Worm (Caenorhabditis elegans) whole organism, L1 larva: Measurements from ENCODE around the gene srb-17.

Experiments used
- C34B4.2 ChIP-seq: sonication (generic microtip); optimal IDR thresholded peaks from 2 replicates; lab custom pipeline; 2017; ENCODE audit warnings: mild to moderate bottlenecking, missing genetic modification characterization, missing compliant biosample characterization
- F16B12.6 ChIP-seq: fragments of 150-350 bp; optimal IDR thresholded peaks from 2 replicates; lab custom pipeline; 2014; ENCODE audit warnings: missing biosample characterization, missing genetic modification characterization
- aly-2 ChIP-seq: fragments of 150-350 bp; optimal IDR thresholded peaks from 2 replicates; lab custom pipeline; 2014; ENCODE audit warnings: missing biosample characterization, missing genetic modification characterization
- ama-1 ChIP-seq: fragments of 150-350 bp; optimal IDR thresholded peaks from 2 replicates; lab custom pipeline; 2014
- ceh-63 ChIP-seq: fragments of 200-800 bp; sonication (Bioruptor generic); optimal IDR thresholded peaks from 2 replicates; lab custom pipeline; 2018; ENCODE audit warnings: mild to moderate bottlenecking, missing genetic modification characterization, missing compliant biosample characterization
- ceh-8 ChIP-seq: fragments of 200-800 bp; sonication (Bioruptor generic); optimal IDR thresholded peaks from 2 replicates; lab custom pipeline; 2018; ENCODE audit warnings: mild to moderate bottlenecking, missing genetic modification characterization, moderate library complexity, missing compliant biosample characterization
- efl-1 ChIP-seq, 4 experiments: fragments of 150-350 bp; optimal IDR thresholded peaks in 3 of 4; peaks in 1 of 4; 1 replicate in 1 of 4; 2 replicates in 3 of 4; lab custom pipeline; 2014; ENCODE audit warnings: missing biosample characterization in 2 of 4, missing genetic modification characterization in 2 of 4, missing genetic modification reagents in 2 of 4
- egl-27 ChIP-seq, 2 experiments: fragments of 150-350 bp in 1 of 2; sonication (generic microtip); optimal IDR thresholded peaks; 3 replicates each; lab custom pipeline; 2017 to 2018; ENCODE audit warnings: missing biosample characterization in 2 of 2, missing genetic modification characterization in 2 of 2, missing genetic modification reagents in 2 of 2
- elt-2 ChIP-seq: sonication (generic microtip); optimal IDR thresholded peaks from 2 replicates; lab custom pipeline; 2016; ENCODE audit warnings: missing genetic modification characterization, mild to moderate bottlenecking, inconsistent platforms, missing compliant biosample characterization, missing genetic modification reagents
- elt-3 ChIP-seq, 6 experiments: fragments of 150-350 bp in 1 of 6; sonication (generic microtip); optimal IDR thresholded peaks; 2 replicates each; lab custom pipeline; 2017 to 2018; ENCODE audit warnings: missing biosample characterization in 6 of 6, missing genetic modification characterization in 6 of 6, inconsistent platforms in 1 of 6
- lin-35 ChIP-seq, 2 experiments: fragments of 150-350 bp; optimal IDR thresholded peaks; 2 replicates each; lab custom pipeline; 2014; ENCODE audit warnings: missing biosample characterization in 2 of 2, missing genetic modification characterization in 2 of 2, missing genetic modification reagents in 2 of 2
- mdl-1 ChIP-seq, 2 experiments: fragments of 150-350 bp; optimal IDR thresholded peaks; 2 replicates each; lab custom pipeline; 2014 to 2017; ENCODE audit warnings: missing biosample characterization in 2 of 2, missing genetic modification characterization in 2 of 2, inconsistent platforms in 1 of 2
- mef-2 ChIP-seq: fragments of 150-350 bp; optimal IDR thresholded peaks from 2 replicates; lab custom pipeline; 2014; ENCODE audit warnings: missing biosample characterization, missing genetic modification characterization
- mep-1 ChIP-seq: fragments of 150-350 bp; optimal IDR thresholded peaks from 2 replicates; lab custom pipeline; 2014; ENCODE audit warnings: missing biosample characterization, missing genetic modification characterization
- nhr-12 ChIP-seq: sonication (generic microtip); optimal IDR thresholded peaks from 2 replicates; lab custom pipeline; 2017; ENCODE audit warnings: missing biosample characterization, missing genetic modification characterization
- nhr-20 ChIP-seq: sonication (generic microtip); optimal IDR thresholded peaks from 2 replicates; lab custom pipeline; 2016; ENCODE audit warnings: mild to moderate bottlenecking, missing genetic modification characterization, missing compliant biosample characterization
- nhr-71 ChIP-seq: sonication (generic microtip); optimal IDR thresholded peaks from 2 replicates; lab custom pipeline; 2016; ENCODE audit warnings: mild to moderate bottlenecking, missing genetic modification characterization, moderate library complexity, missing compliant biosample characterization
- nhr-76 ChIP-seq: sonication (generic microtip); optimal IDR thresholded peaks from 2 replicates; lab custom pipeline; 2017; ENCODE audit warnings: missing biosample characterization, missing genetic modification characterization
- nhr-85 ChIP-seq: sonication (generic microtip); peaks from one replicate; lab custom pipeline; 2016; ENCODE audit warnings: missing genetic modification characterization, inconsistent platforms, missing compliant biosample characterization
- pqm-1 ChIP-seq: sonication (generic microtip); optimal IDR thresholded peaks from 3 replicates; lab custom pipeline; 2017; ENCODE audit warnings: missing biosample characterization, missing genetic modification characterization
- rnt-1 ChIP-seq: sonication (generic microtip); optimal IDR thresholded peaks from 2 replicates; lab custom pipeline; 2016; ENCODE audit warnings: mild to moderate bottlenecking, missing genetic modification characterization, moderate library complexity, missing compliant biosample characterization
- skn-1 ChIP-seq: fragments of 150-350 bp; optimal IDR thresholded peaks from 2 replicates; lab custom pipeline; 2014; ENCODE audit warnings: missing biosample characterization, missing genetic modification characterization
- snu-23 ChIP-seq: sonication (generic microtip); optimal IDR thresholded peaks from 2 replicates; lab custom pipeline; 2016; ENCODE audit warnings: missing genetic modification characterization, missing compliant biosample characterization
- sox-4 ChIP-seq: sonication (generic microtip); optimal IDR thresholded peaks from 2 replicates; lab custom pipeline; 2016; ENCODE audit warnings: missing genetic modification characterization, missing compliant biosample characterization
- ztf-11 ChIP-seq, 2 experiments: sonication (generic microtip); optimal IDR thresholded peaks; 2 replicates each; lab custom pipeline; 2016 to 2017; ENCODE audit warnings: missing genetic modification characterization in 2 of 2, missing biosample characterization in 1 of 2, missing compliant biosample characterization in 1 of 2

The srb-17 gene

DNA sequence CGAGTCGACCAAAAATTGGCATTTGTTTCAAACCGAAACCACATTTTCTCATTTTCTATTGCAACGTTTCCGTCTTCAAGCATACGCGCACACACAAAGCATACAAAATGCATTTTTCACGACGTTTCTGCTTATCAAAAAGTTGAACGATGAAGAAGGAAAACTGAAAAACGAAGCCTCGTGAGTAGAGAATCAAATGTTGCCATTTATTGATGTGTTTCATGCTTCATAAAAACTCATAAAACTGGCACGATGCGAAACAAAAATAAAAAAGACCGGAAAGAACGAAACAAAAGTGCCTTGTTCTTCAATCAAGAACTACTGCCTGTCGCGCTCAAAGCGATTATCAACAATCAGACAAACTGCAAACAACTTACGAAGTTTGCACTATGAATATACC, 36.6 kb downstream of the srb-17 start:
- peak in 1 of 2 experiments; percentile 21 for TF ChIP-seq lin-35 (GFP tag; optimal IDR thresholded peaks at IDR 0.05; lab: Kevin White, UChicago)
- no peak for TF ChIP-seq efl-1 (optimal IDR thresholded peaks at IDR 0.05; lab: Kevin White, UChicago)
- TF ChIP-seq efl-1 (GFP tag; optimal IDR thresholded peaks at IDR 0.05 in 1 of 2; lab: Kevin White, UChicago): no peak
- TF ChIP-seq elt-2 (tag; lab: Kevin White, UChicago): peak; percentile 2
- TF ChIP-seq mep-1 (tag; lab: Kevin White, UChicago): peak; percentile 15

DNA sequence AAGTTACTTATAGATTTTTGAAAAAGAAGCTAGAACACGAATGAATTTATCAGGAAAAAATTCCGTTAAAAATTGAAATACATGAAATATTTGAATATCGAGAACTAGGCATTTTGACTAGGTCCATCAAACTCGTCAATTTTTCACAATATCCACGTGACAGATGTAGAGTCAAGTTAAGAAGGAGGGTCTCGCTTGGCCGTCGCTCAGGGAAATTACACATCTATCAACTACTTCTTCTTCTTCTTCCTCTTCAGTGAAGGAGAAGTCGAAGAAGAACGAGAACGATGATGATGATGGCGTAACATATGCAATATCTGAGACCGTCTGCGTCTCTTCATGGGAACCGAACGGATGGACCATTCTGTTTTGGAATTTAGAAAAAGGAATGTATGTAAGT, 37.1 kb downstream of the srb-17 start:
- TF ChIP-seq nhr-12 (no peak), rnt-1 (peak; percentile 4)
- TF ChIP-seq, all 84 proteins: peak for 1

DNA sequence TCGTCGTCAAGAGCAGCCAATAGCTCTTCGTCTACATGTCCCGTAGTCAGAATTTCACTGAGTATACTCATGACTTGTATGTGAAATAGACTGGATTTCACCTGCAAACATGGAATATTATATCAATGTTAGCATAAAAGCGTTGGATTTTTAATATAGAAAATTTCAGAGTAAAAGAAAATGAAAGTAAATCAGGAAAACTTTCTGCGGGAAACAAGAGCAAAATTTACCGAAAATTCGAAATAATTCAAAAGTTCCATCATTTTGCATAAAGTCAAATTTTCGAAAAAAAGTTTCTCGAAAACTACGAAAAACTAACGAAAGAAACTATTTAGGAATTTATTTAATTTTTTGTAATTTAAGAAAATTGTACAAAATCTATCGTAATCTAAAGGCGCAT, 39.3 kb downstream of the srb-17 start, which contains the start of gene F13B12.6:
Gene F13B12.6 (minus strand): TSS at position 101 of the 400 bp plus-strand sequence.
- TF ChIP-seq ztf-11 (tag; optimal IDR thresholded peaks at IDR 0.05; lab: Kevin White, UChicago) (no peak), nhr-20 (tag; lab: Kevin White, UChicago) (no peak), elt-3 (tag; optimal IDR thresholded peaks at IDR 0.05; lab: Kevin White, UChicago) (no peak), efl-1 (optimal IDR thresholded peaks at IDR 0.05; lab: Kevin White, UChicago) (no peak), efl-1 (GFP tag; optimal IDR thresholded peaks at IDR 0.05 in 1 of 2; lab: Kevin White, UChicago) (no peak)
- TF ChIP-seq, all 84 proteins: peak for 0

ce11 chrIV:10413828-10414227, 43.2 kb downstream of the srb-17 start, which contains the start of gene R10H10.7:
Gene R10H10.7 (minus strand): TSS chrIV:10413928.
- peak; percentile 17 for TF ChIP-seq nhr-85
- no peak for TF ChIP-seq elt-3 (tag; optimal IDR thresholded peaks at IDR 0.05; lab: Kevin White, UChicago)
- TF ChIP-seq, all 84 proteins: peak for 1

DNA sequence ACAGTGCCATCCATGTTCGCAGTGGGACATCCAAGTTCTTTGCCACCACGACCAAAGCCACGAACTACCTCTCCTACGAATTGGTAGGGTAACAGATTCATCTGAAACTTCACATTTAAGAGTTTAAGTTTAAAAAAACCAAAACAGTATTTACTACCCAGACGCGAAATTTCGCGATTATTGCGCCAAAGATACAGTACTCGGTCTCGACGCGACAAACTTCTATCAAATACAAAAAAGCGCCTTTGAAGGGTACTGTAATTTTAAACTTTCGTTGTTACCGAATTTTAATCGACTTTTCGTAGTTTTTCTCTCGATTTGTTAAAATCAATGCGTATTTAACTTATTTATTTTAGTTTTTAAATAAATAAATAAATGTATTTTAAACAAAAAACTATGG, 47.7 kb downstream of the srb-17 start, which contains the start of gene rfk-1:
Gene rfk-1 (minus strand): TSS at position 101 of the 400 bp plus-strand sequence.
- TF ChIP-seq elt-2 (tag; lab: Kevin White, UChicago): no peak
- no peak for TF ChIP-seq mdl-1 (tag; optimal IDR thresholded peaks at IDR 0.05; lab: Kevin White, UChicago)
- no peak for TF ChIP-seq C34B4.2 (tag; lab: Kevin White, UChicago)
- no peak for TF ChIP-seq aly-2 (tag; lab: Kevin White, UChicago)
- TF ChIP-seq egl-27 (tag; optimal IDR thresholded peaks at IDR 0.05; lab: Kevin White, UChicago): no peak
- TF ChIP-seq pqm-1 (tag; lab: Kevin White, UChicago): no peak
- no peak for TF ChIP-seq ama-1 (lab: Kevin White, UChicago)
- TF ChIP-seq F16B12.6: no peak
- TF ChIP-seq sox-4 (tag; lab: Kevin White, UChicago): no peak
- no peak for TF ChIP-seq snu-23 (GFP tag; lab: Kevin White, UChicago)
- no peak for TF ChIP-seq skn-1 (tag; lab: Kevin White, UChicago)
- no peak for TF ChIP-seq nhr-71 (tag; lab: Kevin White, UChicago)
- no peak for TF ChIP-seq nhr-76 (tag; lab: Kevin White, UChicago)
- no peak for TF ChIP-seq mef-2 (tag; lab: Kevin White, UChicago)
- TF ChIP-seq ceh-63 (GFP tag; lab: Kevin White, UChicago): no peak
- TF ChIP-seq ceh-8 (GFP tag; lab: Kevin White, UChicago): no peak
